Fruit fly (Drosophila melanogaster) Kc167 (cell line): ENCODE data around the gene Trf5.

Experiments used
- Myc ChIP-seq: fragments of >200 bp; optimal IDR thresholded peaks from 2 replicates; lab custom pipeline; 2017; ENCODE audit warnings: missing external identifiers
- Sin3A ChIP-seq: fragments of >200 bp; optimal IDR thresholded peaks from 2 replicates; lab custom pipeline; 2018; ENCODE audit warnings: missing external identifiers
- h ChIP-seq: fragments of >200 bp; optimal IDR thresholded peaks from 3 replicates; lab custom pipeline; 2018; ENCODE audit warnings: missing external identifiers
- insv ChIP-seq: fragments of >200 bp; optimal IDR thresholded peaks from 3 replicates; lab custom pipeline; 2018; ENCODE audit warnings: missing external identifiers
- psq ChIP-seq: fragments of >200 bp; optimal IDR thresholded peaks from 2 replicates; lab custom pipeline; 2017; ENCODE audit warnings: missing external identifiers
- ttk ChIP-seq: sonication (Bioruptor generic); optimal IDR thresholded peaks from 2 replicates; lab custom pipeline; 2017; ENCODE audit warnings: missing external identifiers

dm6 chr2L:2739820-2740230 is 43.6 kb upstream of the Trf5 start, which contains the start of gene Hrs:
- no peak for TF ChIP-seq ttk (lab: Kevin White, UChicago)
- TF ChIP-seq insv (lab: Kevin White, UChicago), result no peak
- no peak for TF ChIP-seq Sin3A (lab: Kevin White, UChicago)
- TF ChIP-seq h, result no peak
- TF ChIP-seq psq, result no peak
- no peak for TF ChIP-seq Myc (lab: Kevin White, UChicago)
